Worm (Caenorhabditis elegans) whole organism, midembryonic: ENCODE data around the gene nas-21.

Source experiments
- cog-1 ChIP-seq: sonication (generic microtip); optimal IDR thresholded peaks from 2 replicates; lab custom pipeline; 2016; ENCODE audit warnings: missing genetic modification characterization, missing compliant biosample characterization
- flt-1 ChIP-seq: fragments of 200-800 bp; sonication (Bioruptor generic); IDR thresholded peaks from 2 replicates; pipeline ENCODE4 v1.3.6; 2022; ENCODE audit warnings: missing genetic modification characterization, missing compliant biosample characterization
- klf-2 ChIP-seq: fragments of 200-800 bp; sonication (Bioruptor generic); conservative IDR thresholded peaks from 2 replicates; pipeline ENCODE4 v1.3.6; 2022; ENCODE audit warnings: missing genetic modification reagents, missing genetic modification characterization, missing compliant biosample characterization
- med-1 ChIP-seq: sonication (generic microtip); optimal IDR thresholded peaks from 2 replicates; lab custom pipeline; 2017; ENCODE audit warnings: missing genetic modification characterization, mild to moderate bottlenecking, missing compliant biosample characterization, antibody characterized with exemption, missing genetic modification reagents; ENCODE audit not compliant: insufficient read depth
- ref-1 ChIP-seq: fragments of 200-800 bp; sonication (Bioruptor generic); conservative IDR thresholded peaks from 2 replicates; pipeline ENCODE4 v1.3.6; 2022; ENCODE audit warnings: missing genetic modification reagents, missing genetic modification characterization, missing compliant biosample characterization
- tab-1 ChIP-seq: fragments of 200-800 bp; sonication (Bioruptor generic); IDR thresholded peaks from 2 replicates; pipeline ENCODE4 v1.3.6; 2022; ENCODE audit warnings: missing genetic modification characterization, missing compliant biosample characterization
- ztf-23 ChIP-seq: fragments of 200-800 bp; sonication (Bioruptor generic); IDR thresholded peaks from 2 replicates; pipeline ENCODE4 v1.3.6; 2022; ENCODE audit warnings: missing genetic modification reagents, missing genetic modification characterization, missing compliant biosample characterization

ce11 chrV:11474399-11474798, 2.0 kb downstream of the nas-21 start, which contains the start of gene nas-22:
- TF ChIP-seq flt-1 (no peak), cog-1 (no peak), ref-1 (no peak), ztf-23 (GFP tag; lab: Robert Waterston, UW) (no peak), tab-1 (GFP tag; lab: Robert Waterston, UW) (no peak), med-1 (GFP tag; lab: Kevin White, UChicago) (no peak), klf-2 (no peak)
